Fruit fly (Drosophila melanogaster) whole organism, embryonic: ENCODE results near the gene Drsl5.

Experiments used
- CG10147 ChIP-seq: fragments of 200-800 bp; sonication (Bioruptor generic); optimal IDR thresholded peaks from 2 replicates; lab custom pipeline; 2019; ENCODE audit warnings: missing biosample characterization, mild to moderate bottlenecking, missing genetic modification characterization, moderate library complexity
- CG10321 ChIP-seq: fragments of 200-800 bp; sonication (Bioruptor generic); IDR thresholded peaks from 2 replicates; pipeline ENCODE4 v1.3.6; 2022; ENCODE audit warnings: missing biosample characterization, missing genetic modification characterization
- CG12155 ChIP-seq: fragments of 200-800 bp; sonication (Bioruptor generic); optimal IDR thresholded peaks from 3 replicates; lab custom pipeline; 2016; ENCODE audit warnings: missing biosample characterization, missing genetic modification characterization
- CG12299 ChIP-seq: fragments of 200-800 bp; sonication (Bioruptor generic); optimal IDR thresholded peaks from 2 replicates; lab custom pipeline; 2018; ENCODE audit warnings: missing biosample characterization, mild to moderate bottlenecking, missing genetic modification characterization
- CG12769 ChIP-seq: fragments of 200-800 bp; sonication (Bioruptor generic); optimal IDR thresholded peaks from 2 replicates; lab custom pipeline; 2019; ENCODE audit warnings: missing biosample characterization, mild to moderate bottlenecking, missing genetic modification characterization, moderate library complexity
- CG12942 ChIP-seq: fragments of 200-800 bp; sonication (Bioruptor generic); optimal IDR thresholded peaks from 3 replicates; lab custom pipeline; 2016; ENCODE audit warnings: missing biosample characterization, missing genetic modification characterization
- CG15269 ChIP-seq: fragments of 200-800 bp; sonication (Bioruptor generic); optimal IDR thresholded peaks from 2 replicates; lab custom pipeline; 2018; ENCODE audit warnings: missing biosample characterization, mild to moderate bottlenecking, missing genetic modification characterization, moderate library complexity
- CG15479 ChIP-seq: fragments of 200-800 bp; sonication (Bioruptor generic); optimal IDR thresholded peaks from 3 replicates; lab custom pipeline; 2019; ENCODE audit warnings: missing biosample characterization, mild to moderate bottlenecking, missing genetic modification characterization, moderate library complexity
- CG1603 ChIP-seq: fragments of 200-800 bp; sonication (Bioruptor generic); optimal IDR thresholded peaks from 2 replicates; lab custom pipeline; 2019; ENCODE audit warnings: missing biosample characterization, mild to moderate bottlenecking, missing genetic modification characterization, moderate library complexity
- CG18599 ChIP-seq: fragments of 200-800 bp; sonication (Bioruptor generic); optimal IDR thresholded peaks from 3 replicates; lab custom pipeline; 2017; ENCODE audit warnings: missing biosample characterization, missing genetic modification characterization, mild to moderate bottlenecking, moderate library complexity, missing genetic modification reagents
- CG18764 ChIP-seq: fragments of 200-800 bp; sonication (Bioruptor generic); optimal IDR thresholded peaks from 3 replicates; lab custom pipeline; 2016; ENCODE audit warnings: missing biosample characterization, missing genetic modification characterization
- CG2120 ChIP-seq: fragments of 200-800 bp; sonication (Bioruptor generic); optimal IDR thresholded peaks from 3 replicates; lab custom pipeline; 2016; ENCODE audit warnings: missing biosample characterization, missing genetic modification characterization
- CG2199 ChIP-seq: fragments of 200-800 bp; sonication (Bioruptor generic); IDR thresholded peaks from 3 replicates; pipeline ENCODE4 v1.3.6; 2022; ENCODE audit warnings: missing biosample characterization, missing genetic modification characterization
- CG31388 ChIP-seq: fragments of 200-800 bp; sonication (Bioruptor generic); optimal IDR thresholded peaks from 2 replicates; lab custom pipeline; 2016; ENCODE audit warnings: missing biosample characterization, missing genetic modification characterization
- CG3838 ChIP-seq: fragments of 200-800 bp; sonication (Bioruptor generic); optimal IDR thresholded peaks from 3 replicates; lab custom pipeline; 2016; ENCODE audit warnings: missing biosample characterization, missing genetic modification characterization
- CG4617 ChIP-seq: fragments of 200-800 bp; sonication (Bioruptor generic); optimal IDR thresholded peaks from 3 replicates; lab custom pipeline; 2016; ENCODE audit warnings: missing biosample characterization, missing genetic modification characterization, borderline replicate concordance
- CG8089 ChIP-seq: fragments of 200-800 bp; sonication (Bioruptor generic); optimal IDR thresholded peaks from 3 replicates; lab custom pipeline; 2016; ENCODE audit warnings: missing biosample characterization, missing genetic modification characterization
- CG8944 ChIP-seq: fragments of 200-800 bp; sonication (Bioruptor generic); optimal IDR thresholded peaks from 3 replicates; lab custom pipeline; 2016; ENCODE audit warnings: missing biosample characterization, missing genetic modification characterization
- CG9817 ChIP-seq: fragments of 200-800 bp; sonication (Bioruptor generic); optimal IDR thresholded peaks from 2 replicates; lab custom pipeline; 2018; ENCODE audit warnings: missing biosample characterization, mild to moderate bottlenecking, missing genetic modification characterization, moderate library complexity
- CTCF ChIP-seq: fragments of 200-800 bp; sonication (Bioruptor generic); optimal IDR thresholded peaks from 2 replicates; lab custom pipeline; 2017; ENCODE audit warnings: missing biosample characterization, mild to moderate bottlenecking, missing genetic modification characterization, moderate library complexity
- Camta ChIP-seq: fragments of 200-800 bp; sonication (Bioruptor generic); optimal IDR thresholded peaks from 2 replicates; lab custom pipeline; 2016; ENCODE audit warnings: missing biosample characterization, missing genetic modification characterization
- Doc3 ChIP-seq: fragments of 200-800 bp; sonication (Bioruptor generic); IDR thresholded peaks from 3 replicates; pipeline ENCODE4 v1.3.6; 2022; ENCODE audit warnings: missing biosample characterization, missing genetic modification characterization; ENCODE audit not compliant: partially characterized antibody
- Fer3 ChIP-seq: fragments of 200-800 bp; sonication (Bioruptor generic); optimal IDR thresholded peaks from 2 replicates; lab custom pipeline; 2018; ENCODE audit warnings: missing biosample characterization, mild to moderate bottlenecking, missing genetic modification characterization, moderate library complexity
- Hey ChIP-seq: fragments of 200-800 bp; sonication (Bioruptor generic); optimal IDR thresholded peaks from 3 replicates; lab custom pipeline; 2018; ENCODE audit warnings: missing biosample characterization, mild to moderate bottlenecking, missing genetic modification characterization
- Hmx ChIP-seq: fragments of 200-800 bp; sonication (Bioruptor generic); optimal IDR thresholded peaks from 2 replicates; lab custom pipeline; 2016; ENCODE audit warnings: missing biosample characterization, missing genetic modification characterization
- Med ChIP-seq: fragments of 200-800 bp; sonication (Bioruptor generic); peaks from one replicate; lab custom pipeline; 2016; ENCODE audit warnings: missing biosample characterization, missing genetic modification characterization, mild to moderate bottlenecking, inconsistent platforms, moderate library complexity
- NK7.1 ChIP-seq: fragments of 200-800 bp; sonication (Bioruptor generic); optimal IDR thresholded peaks from 3 replicates; lab custom pipeline; 2016; ENCODE audit warnings: missing biosample characterization, missing genetic modification characterization
- Opbp ChIP-seq: fragments of 200-800 bp; sonication (Bioruptor generic); IDR thresholded peaks from 3 replicates; pipeline ENCODE4 v1.3.6; 2022; ENCODE audit warnings: missing biosample characterization, missing genetic modification characterization; ENCODE audit not compliant: partially characterized antibody
- Poxn ChIP-seq: fragments of 200-800 bp; sonication (Bioruptor generic); IDR thresholded peaks from 2 replicates; pipeline ENCODE4 v1.3.6; 2022; ENCODE audit warnings: missing biosample characterization, missing genetic modification characterization
- Ptx1 ChIP-seq: fragments of 200-800 bp; sonication (Bioruptor generic); IDR thresholded peaks from 2 replicates; pipeline ENCODE4 v1.3.6; 2022; ENCODE audit warnings: missing biosample characterization, missing genetic modification characterization
- abd-A ChIP-seq: fragments of 200-800 bp; sonication (Bioruptor generic); optimal IDR thresholded peaks from 3 replicates; lab custom pipeline; 2019; ENCODE audit warnings: missing biosample characterization, mild to moderate bottlenecking, missing genetic modification characterization, moderate library complexity
- bbx ChIP-seq: fragments of 200-800 bp; sonication (Bioruptor generic); IDR thresholded peaks from 2 replicates; pipeline ENCODE4 v1.3.6; 2022; ENCODE audit warnings: missing biosample characterization, missing genetic modification characterization; ENCODE audit not compliant: partially characterized antibody
- chif ChIP-seq, 2 experiments: fragments of 200-800 bp; sonication (Bioruptor generic); optimal IDR thresholded peaks; 3 replicates each; lab custom pipeline; 2016; ENCODE audit warnings: missing biosample characterization in 2 of 2, missing genetic modification characterization in 2 of 2
- dmrt11E ChIP-seq: fragments of 200-800 bp; sonication (Bioruptor generic); optimal IDR thresholded peaks from 3 replicates; lab custom pipeline; 2018; ENCODE audit warnings: missing biosample characterization, mild to moderate bottlenecking, missing genetic modification characterization, moderate library complexity
- exex ChIP-seq: fragments of 200-800 bp; sonication (Bioruptor generic); optimal IDR thresholded peaks from 4 replicates; lab custom pipeline; 2018; ENCODE audit warnings: missing biosample characterization, mild to moderate bottlenecking, missing genetic modification characterization, moderate library complexity
- grn ChIP-seq: fragments of 200-800 bp; sonication (Bioruptor generic); optimal IDR thresholded peaks from 3 replicates; lab custom pipeline; 2017; ENCODE audit warnings: missing biosample characterization, missing genetic modification characterization
- h ChIP-seq: fragments of >200 bp; optimal IDR thresholded peaks from 2 replicates; lab custom pipeline; 2017
- hbn ChIP-seq: fragments of 200-800 bp; sonication (Bioruptor generic); IDR thresholded peaks from 2 replicates; pipeline ENCODE4 v1.3.6; 2022; ENCODE audit warnings: missing biosample characterization, missing genetic modification characterization; ENCODE audit not compliant: partially characterized antibody
- nau ChIP-seq: fragments of 200-800 bp; sonication (Bioruptor generic); optimal IDR thresholded peaks from 3 replicates; lab custom pipeline; 2017; ENCODE audit warnings: missing biosample characterization, mild to moderate bottlenecking, missing genetic modification characterization, missing genetic modification reagents
- odd ChIP-seq: fragments of 200-800 bp; sonication (Bioruptor generic); optimal IDR thresholded peaks from 2 replicates; lab custom pipeline; 2017; ENCODE audit warnings: missing biosample characterization, mild to moderate bottlenecking, missing genetic modification characterization
- onecut ChIP-seq: fragments of 200-800 bp; sonication (Bioruptor generic); IDR thresholded peaks from 2 replicates; pipeline ENCODE4 v1.3.6; 2022; ENCODE audit warnings: missing biosample characterization, missing genetic modification characterization
- p53 ChIP-seq: fragments of 200-800 bp; sonication (Bioruptor generic); optimal IDR thresholded peaks from 2 replicates; lab custom pipeline; 2016; ENCODE audit warnings: missing biosample characterization, missing genetic modification characterization
- row ChIP-seq: fragments of 200-800 bp; sonication (Bioruptor generic); IDR thresholded peaks from 3 replicates; pipeline ENCODE4 v1.3.6; 2022; ENCODE audit warnings: missing biosample characterization, missing genetic modification characterization
- schlank ChIP-seq: fragments of 200-800 bp; sonication (Bioruptor generic); optimal IDR thresholded peaks from 2 replicates; lab custom pipeline; 2018; ENCODE audit warnings: missing biosample characterization, mild to moderate bottlenecking, missing genetic modification characterization
- scrt ChIP-seq: fragments of 200-800 bp; sonication (Bioruptor generic); optimal IDR thresholded peaks from 2 replicates; lab custom pipeline; 2018; ENCODE audit warnings: missing biosample characterization, mild to moderate bottlenecking, missing genetic modification characterization, moderate library complexity
- sqz ChIP-seq: fragments of 200-800 bp; sonication (Bioruptor generic); optimal IDR thresholded peaks from 3 replicates; lab custom pipeline; 2018; ENCODE audit warnings: missing biosample characterization, mild to moderate bottlenecking, missing genetic modification characterization
- ssp ChIP-seq: fragments of 200-800 bp; sonication (Bioruptor generic); IDR thresholded peaks from 2 replicates; pipeline ENCODE4 v1.3.6; 2022; ENCODE audit warnings: missing biosample characterization, missing genetic modification characterization
- stwl ChIP-seq: fragments of 200-800 bp; sonication (Bioruptor generic); optimal IDR thresholded peaks from 3 replicates; lab custom pipeline; 2018; ENCODE audit warnings: missing biosample characterization, mild to moderate bottlenecking, missing genetic modification characterization, moderate library complexity
- tio ChIP-seq: fragments of 200-800 bp; sonication (Bioruptor generic); optimal IDR thresholded peaks from 2 replicates; lab custom pipeline; 2017; ENCODE audit warnings: missing biosample characterization, missing genetic modification characterization, inconsistent platforms
- wek ChIP-seq: fragments of 200-800 bp; sonication (Bioruptor generic); optimal IDR thresholded peaks from 3 replicates; lab custom pipeline; 2018; ENCODE audit warnings: missing biosample characterization, mild to moderate bottlenecking, missing genetic modification characterization, moderate library complexity

Drsl5 gene

DNA sequence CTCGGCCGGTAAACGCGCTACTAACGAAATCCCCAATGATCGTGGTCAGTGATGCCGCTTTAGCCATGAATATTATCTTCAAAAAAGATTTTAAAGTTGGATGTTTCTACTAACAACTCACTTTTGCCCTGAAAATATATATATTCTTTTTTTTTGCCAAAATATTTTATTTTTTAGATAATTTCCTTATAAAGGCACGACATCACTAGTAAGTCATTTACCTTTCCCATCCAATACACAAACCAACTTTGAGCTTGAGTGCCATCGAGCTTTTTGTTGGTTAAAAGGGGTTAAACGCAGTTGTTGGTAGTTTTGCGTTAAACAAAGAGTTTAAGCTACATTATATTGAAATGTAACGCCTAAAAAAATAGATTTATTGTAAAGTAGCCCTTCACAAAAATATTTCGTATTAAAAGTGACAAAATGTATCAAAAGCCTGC is 13.5 kb upstream of the Drsl5 start, which contains the start of gene CG14968 (continued):
- TF ChIP-seq h (lab: Kevin White, UChicago) (no peak), CG9817 (peak; percentile 86), Hmx (no peak), Fer3 (tag; lab: Kevin White, UChicago) (peak; percentile 97), odd (GFP tag; lab: Kevin White, UChicago) (peak; percentile 88), CG15269 (peak; percentile 97), ssp (peak; percentile 85), NK7.1 (GFP tag; lab: Kevin White, UChicago) (peak; percentile 69), abd-A (tag; lab: Kevin White, UChicago) (no peak), CG8944 (GFP tag; lab: Kevin White, UChicago) (peak; percentile 34), chif (GFP tag; optimal IDR thresholded peaks at IDR 0.05; lab: Kevin White, UChicago) (peak; percentile 41 to 67), Opbp (GFP tag; lab: Robert Waterston, UW) (no peak), tio (peak; percentile 84), exex (tag; lab: Kevin White, UChicago) (peak; percentile 73), CG18764 (GFP tag; lab: Kevin White, UChicago) (peak; percentile 87), p53 (GFP tag; lab: Kevin White, UChicago) (no peak), Ptx1 (GFP tag; lab: Robert Waterston, UW) (peak; percentile 97), CG8089 (GFP tag; lab: Kevin White, UChicago) (peak; percentile 65), CG12942 (GFP tag; lab: Kevin White, UChicago) (peak; percentile 92), CG2120 (GFP tag; lab: Kevin White, UChicago) (peak; percentile 96), schlank (peak; percentile 70), hbn (GFP tag; lab: Robert Waterston, UW) (no peak), CG1603 (tag; lab: Kevin White, UChicago) (peak; percentile 36), CG10147 (GFP tag; lab: Kevin White, UChicago) (peak; percentile 96), CG18599 (GFP tag; lab: Kevin White, UChicago) (peak; percentile 97), CG31388 (peak; percentile 80), CG3838 (GFP tag; lab: Kevin White, UChicago) (peak; percentile 66), CTCF (GFP tag; lab: Kevin White, UChicago) (peak; percentile 60), CG12155 (GFP tag; lab: Kevin White, UChicago) (peak; percentile 90), nau (GFP tag; lab: Kevin White, UChicago) (peak; percentile 85), scrt (GFP tag; lab: Kevin White, UChicago) (peak; percentile 90), CG12299 (tag; lab: Kevin White, UChicago) (peak; percentile 87), Doc3 (GFP tag; lab: Robert Waterston, UW) (no peak), Poxn (GFP tag; lab: Robert Waterston, UW) (peak; percentile 81), onecut (GFP tag; lab: Robert Waterston, UW) (peak; percentile 86), CG10321 (GFP tag; lab: Robert Waterston, UW) (peak; percentile 81), CG4617 (GFP tag; lab: Kevin White, UChicago) (peak; percentile 67), dmrt11E (tag; lab: Kevin White, UChicago) (peak; percentile 78)

DNA sequence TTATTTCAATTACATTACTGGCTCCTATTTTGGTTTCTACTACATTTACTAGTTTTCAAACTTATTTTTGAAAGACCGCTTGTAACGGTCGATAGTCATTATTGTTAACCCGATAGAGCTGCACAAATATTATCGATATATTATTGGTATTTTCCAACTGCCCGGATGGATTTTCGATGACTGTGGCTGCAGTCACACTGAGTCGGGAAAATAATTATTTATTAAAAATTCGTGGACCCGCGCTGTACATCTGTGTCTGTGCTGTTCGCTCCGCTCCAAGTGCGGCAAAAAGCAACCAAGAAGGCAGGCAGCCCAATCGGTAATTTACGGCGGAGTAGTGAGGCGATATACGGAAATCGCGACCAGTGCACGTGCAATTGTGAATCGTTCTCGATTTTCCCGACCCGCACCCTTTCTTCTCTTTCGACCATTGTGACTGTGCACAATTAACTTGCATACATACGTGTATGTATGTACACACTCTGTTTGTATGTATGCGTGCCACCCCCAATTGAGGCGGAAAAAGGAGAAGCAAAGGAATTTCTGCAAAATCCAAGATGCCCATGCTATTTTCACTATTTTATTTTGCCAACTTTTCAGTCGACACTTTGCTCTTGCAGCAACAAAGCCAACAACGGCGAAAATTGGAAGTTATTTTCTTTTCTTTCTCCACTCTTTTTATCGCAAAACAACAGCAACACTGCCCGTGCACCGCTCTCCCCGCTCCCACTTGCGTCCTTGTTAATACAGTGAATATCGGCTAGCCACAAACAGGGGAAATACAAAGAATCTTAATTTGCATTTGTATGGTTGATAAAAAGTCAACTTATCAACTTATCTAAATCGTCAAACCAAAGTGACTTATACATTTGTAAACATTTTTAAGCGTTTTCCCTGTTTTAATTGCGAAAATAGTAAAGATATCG is 12.8 kb upstream of the Drsl5 start, which contains the start of gene ZnT63C:
ZnT63C (plus strand) TSS at position 175 of the 926 bp plus-strand sequence.
- peak; percentile 6 for TF ChIP-seq wek (GFP tag; lab: Kevin White, UChicago)
- TF ChIP-seq stwl = peak; percentile 76
- TF ChIP-seq row = peak; percentile 33; the same call in 2 of the 3 replicates
- TF ChIP-seq bbx (GFP tag; lab: Robert Waterston, UW) = peak; percentile 93
- TF ChIP-seq Camta (GFP tag; lab: Kevin White, UChicago) = no peak
- no peak for TF ChIP-seq Hey
- TF ChIP-seq CG2199 = peak; percentile 49; the same call in 1 of the 3 replicates
- TF ChIP-seq CG15479 (GFP tag; lab: Kevin White, UChicago) = peak; percentile 84
- peak; percentile 79 for TF ChIP-seq Med (GFP tag; lab: Kevin White, UChicago)
- peak; percentile 54 for TF ChIP-seq CG12769 (tag; lab: Kevin White, UChicago)
- no peak for TF ChIP-seq grn (GFP tag; lab: Kevin White, UChicago)
- no peak for TF ChIP-seq sqz (GFP tag; lab: Kevin White, UChicago)
